Fruit fly (Drosophila melanogaster): ENCODE data around the gene CG44194.
A peak's percentile ranks its signal among the peaks of the same experiment; 100 is the strongest.

CG44194 gene

DNA sequence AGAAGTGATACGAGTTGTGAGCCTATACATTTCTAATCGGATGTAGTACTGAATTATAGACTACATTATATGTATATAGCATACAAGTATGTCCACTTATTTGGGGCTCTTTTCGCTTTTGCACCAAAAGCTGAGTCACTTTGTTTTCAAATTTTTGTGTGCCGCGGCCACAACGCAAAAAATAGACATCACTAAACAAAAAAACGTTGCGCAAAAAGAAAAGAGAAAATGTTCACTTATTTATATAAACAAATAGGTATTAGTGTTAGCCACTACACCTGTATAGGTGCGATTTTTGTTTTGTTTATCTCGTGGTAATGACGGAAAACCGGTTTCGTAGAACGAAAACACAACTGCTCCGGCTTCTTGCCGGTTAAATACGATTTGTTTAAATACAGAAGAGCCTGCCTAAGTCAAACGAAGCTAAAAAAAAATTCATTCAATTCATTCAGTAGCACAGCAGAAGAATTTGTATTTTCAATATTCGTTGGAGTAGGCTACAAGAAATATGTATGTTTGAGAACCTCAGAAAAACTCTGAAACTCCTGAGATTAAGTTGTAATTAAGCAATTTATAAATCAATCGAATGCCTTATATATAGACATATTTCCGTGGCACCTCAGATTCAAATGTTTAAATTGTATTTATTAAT is 14.4 kb downstream of the CG44194 start:
- peak; percentile 49; the same call in 1 of the 2 replicates for TF ChIP-seq CG12605 (GFP tag; IDR thresholded peaks at IDR 0.05)
- no peak for TF ChIP-seq CG9948 (tag; optimal IDR thresholded peaks at IDR 0.05)

- TF ChIP-seq CG34367 (tag; optimal IDR thresholded peaks at IDR 0.05) (peak; percentile 64), CG13204 (GFP tag; optimal IDR thresholded peaks at IDR 0.05) (no peak), Snoo (tag; optimal IDR thresholded peaks at IDR 0.05) (peak; percentile 51), Pif1A (GFP tag; optimal IDR thresholded peaks at IDR 0.05) (peak; percentile 29), Pif1B (GFP tag; optimal IDR thresholded peaks at IDR 0.05) (peak; percentile 67), CG15710 (tag; optimal IDR thresholded peaks at IDR 0.05) (peak; percentile 67), CG8159 (tag; optimal IDR thresholded peaks at IDR 0.05) (peak; percentile 69), fd96Ca (GFP tag; IDR thresholded peaks at IDR 0.05) (peak; percentile 59; the same call in 1 of the 3 replicates), CG10348 (GFP tag; IDR thresholded peaks at IDR 0.05) (peak; percentile 13; the same call in 1 of the 2 replicates), CG17806 (tag; optimal IDR thresholded peaks at IDR 0.05) (peak; percentile 63), CG8301 (tag; optimal IDR thresholded peaks at IDR 0.05) (peak; percentile 69), gl (tag; optimal IDR thresholded peaks at IDR 0.05) (peak; percentile 52), EcR (GFP tag; optimal IDR thresholded peaks at IDR 0.05) (peak; percentile 84), Ets98B (GFP tag; IDR thresholded peaks at IDR 0.05) (peak; percentile 75), CG14655 (GFP tag; optimal IDR thresholded peaks at IDR 0.05) (no peak), D1 (tag; optimal IDR thresholded peaks at IDR 0.05) (peak; percentile 74), CG12605 (GFP tag; IDR thresholded peaks at IDR 0.05) (peak; percentile 64), CG32121 (GFP tag; IDR thresholded peaks at IDR 0.05) (peak; percentile 74), rn (GFP tag; IDR thresholded peaks at IDR 0.05) (peak; percentile 27; the same call in 1 of the 2 replicates), CG4496 (GFP tag; IDR thresholded peaks at IDR 0.05) (peak; percentile 79), CG9948 (tag; optimal IDR thresholded peaks at IDR 0.05) (peak; percentile 56)
Observed at dm6 chr3R:12982167-12982981, 15.2 kb downstream of the CG44194 start.

DNA sequence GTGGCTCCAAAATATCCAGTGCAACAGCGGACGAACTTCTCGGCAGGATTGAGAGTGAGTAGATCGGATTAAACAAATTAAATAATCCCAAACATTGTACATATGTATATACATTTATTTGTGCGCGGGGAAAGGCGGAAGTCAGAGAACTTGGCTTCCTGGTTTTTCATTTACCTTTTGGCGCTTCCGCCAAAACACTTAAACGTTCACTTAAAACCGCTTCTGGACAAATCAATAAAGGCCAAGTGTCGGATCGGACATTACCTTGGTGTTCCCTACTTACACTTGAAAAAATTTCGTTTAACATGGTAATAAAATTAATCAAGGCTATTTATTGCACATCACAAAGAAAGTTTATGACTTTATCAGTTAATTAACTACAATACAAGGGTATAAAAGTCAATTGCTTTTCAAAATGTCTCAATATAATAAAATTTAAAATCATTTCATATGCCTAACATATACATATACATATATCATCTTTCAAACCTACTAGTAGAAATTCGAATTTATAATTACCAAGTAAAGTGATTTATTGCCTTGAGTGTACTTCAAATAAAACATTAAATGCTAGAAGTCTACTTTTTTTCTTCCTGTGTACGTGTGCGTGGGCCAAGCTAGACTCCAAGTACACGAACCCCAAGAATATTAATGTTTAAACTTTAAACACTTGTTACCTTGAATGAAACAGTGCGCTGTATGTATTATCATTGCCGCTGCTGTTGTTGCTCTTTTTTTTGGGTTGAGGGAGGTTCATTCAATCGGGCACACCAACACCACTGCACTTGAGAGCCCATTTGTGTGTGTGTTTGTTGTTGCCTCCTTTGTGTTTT is 16.0 kb downstream of the CG44194 start:
- peak; percentile 73; the same call in 2 of the 3 replicates for TF ChIP-seq CG4496 (GFP tag; IDR thresholded peaks at IDR 0.05)
- peak; percentile 76 for TF ChIP-seq CG8301 (tag; optimal IDR thresholded peaks at IDR 0.05)
- peak; percentile 46 for TF ChIP-seq Pif1B (GFP tag; optimal IDR thresholded peaks at IDR 0.05)
- peak; percentile 75 for TF ChIP-seq CG32121 (GFP tag; IDR thresholded peaks at IDR 0.05)
- peak; percentile 65 for TF ChIP-seq CG34367 (tag; optimal IDR thresholded peaks at IDR 0.05)
- TF ChIP-seq CG14655 (GFP tag; optimal IDR thresholded peaks at IDR 0.05): peak; percentile 86
- TF ChIP-seq CG15710 (tag; optimal IDR thresholded peaks at IDR 0.05): peak; percentile 72
- no peak for TF ChIP-seq D1 (tag; optimal IDR thresholded peaks at IDR 0.05)
- peak; percentile 36 for TF ChIP-seq CG13204 (GFP tag; optimal IDR thresholded peaks at IDR 0.05)
- peak; percentile 43; the same call in 1 of the 3 replicates for TF ChIP-seq fd96Ca (GFP tag; IDR thresholded peaks at IDR 0.05)
- peak; percentile 54; the same call in 1 of the 2 replicates for TF ChIP-seq CG12605 (GFP tag; IDR thresholded peaks at IDR 0.05)
- no peak for TF ChIP-seq CG10348 (GFP tag; IDR thresholded peaks at IDR 0.05)
- TF ChIP-seq EcR (GFP tag; optimal IDR thresholded peaks at IDR 0.05): peak; percentile 91
- no peak for TF ChIP-seq gl (tag; optimal IDR thresholded peaks at IDR 0.05)
- peak; percentile 29 for TF ChIP-seq Ets98B (GFP tag; IDR thresholded peaks at IDR 0.05)
- TF ChIP-seq Snoo (tag; optimal IDR thresholded peaks at IDR 0.05): peak; percentile 66
- TF ChIP-seq CG8159 (tag; optimal IDR thresholded peaks at IDR 0.05): peak; percentile 87
- TF ChIP-seq CG9948 (tag; optimal IDR thresholded peaks at IDR 0.05): peak; percentile 76
- TF ChIP-seq Pif1A (GFP tag; optimal IDR thresholded peaks at IDR 0.05): peak; percentile 80
- peak; percentile 73 for TF ChIP-seq CG17806 (tag; optimal IDR thresholded peaks at IDR 0.05)
- 0 out of 2 replicates have a peak, but pooled peaks have one; percentile 17 for TF ChIP-seq rn (GFP tag; IDR thresholded peaks at IDR 0.05)

dm6 chr3R:12980628-12981219 is 16.8 kb downstream of the CG44194 start, which contains the start of gene Paip2:
Gene Paip2 (plus strand): TSS chr3R:12980792.
- no peak for TF ChIP-seq CG17806 (tag; optimal IDR thresholded peaks at IDR 0.05)
- no peak for TF ChIP-seq CG15710 (tag; optimal IDR thresholded peaks at IDR 0.05)
- TF ChIP-seq CG12605 (GFP tag; IDR thresholded peaks at IDR 0.05): no peak
- 0 out of 3 replicates have a peak, but pooled peaks have one; percentile 28 for TF ChIP-seq CG4496 (GFP tag; IDR thresholded peaks at IDR 0.05)
